Worm (Caenorhabditis elegans) whole organism, L2 larva: ENCODE data around the gene C02G6.3.

Source experiments
- C34F6.9 ChIP-seq: fragments of 150-350 bp; optimal IDR thresholded peaks from 2 replicates; lab custom pipeline; 2014; ENCODE audit warnings: missing biosample characterization, missing genetic modification characterization
- F13H6.1 ChIP-seq: sonication (generic microtip); optimal IDR thresholded peaks from 2 replicates; lab custom pipeline; 2016; ENCODE audit warnings: missing genetic modification characterization, missing compliant biosample characterization
- R02D3.7 ChIP-seq: fragments of 150-350 bp; optimal IDR thresholded peaks from 2 replicates; lab custom pipeline; 2014; ENCODE audit warnings: missing biosample characterization, missing genetic modification characterization
- Y55F3AM.14 ChIP-seq: fragments of 200-800 bp; sonication (Bioruptor generic); optimal IDR thresholded peaks from 2 replicates; lab custom pipeline; 2018; ENCODE audit warnings: mild to moderate bottlenecking, missing genetic modification characterization, missing compliant biosample characterization
- ZK546.5 ChIP-seq: sonication (generic microtip); optimal IDR thresholded peaks from 2 replicates; lab custom pipeline; 2017; ENCODE audit warnings: missing biosample characterization, missing genetic modification characterization
- alr-1 ChIP-seq: fragments of 150-350 bp; optimal IDR thresholded peaks from 2 replicates; lab custom pipeline; 2014; ENCODE audit warnings: missing biosample characterization, missing genetic modification characterization
- ama-1 ChIP-seq: fragments of 150-350 bp; optimal IDR thresholded peaks from 2 replicates; lab custom pipeline; 2018; ENCODE audit warnings: inconsistent platforms
- blmp-1 ChIP-seq: sonication (generic microtip); optimal IDR thresholded peaks from 2 replicates; lab custom pipeline; 2017; ENCODE audit warnings: missing genetic modification characterization, mild to moderate bottlenecking, missing compliant biosample characterization, antibody characterized with exemption, moderate library complexity; ENCODE audit not compliant: insufficient read depth
- ceh-16 ChIP-seq: fragments of 150-350 bp; optimal IDR thresholded peaks from 2 replicates; lab custom pipeline; 2014; ENCODE audit warnings: missing biosample characterization, missing genetic modification characterization
- ceh-82 ChIP-seq: fragments of 150-350 bp; optimal IDR thresholded peaks from 2 replicates; lab custom pipeline; 2014; ENCODE audit warnings: missing biosample characterization, missing genetic modification characterization
- crh-2 ChIP-seq: sonication (generic microtip); optimal IDR thresholded peaks from 2 replicates; lab custom pipeline; 2017; ENCODE audit warnings: missing biosample characterization, missing genetic modification characterization
- dmd-4 ChIP-seq: sonication (generic microtip); optimal IDR thresholded peaks from 2 replicates; lab custom pipeline; 2017; ENCODE audit warnings: missing biosample characterization, missing genetic modification characterization
- egl-27 ChIP-seq: sonication (generic microtip); optimal IDR thresholded peaks from 3 replicates; lab custom pipeline; 2017; ENCODE audit warnings: missing biosample characterization, missing genetic modification reagents, missing genetic modification characterization
- elt-1 ChIP-seq: fragments of 150-350 bp; optimal IDR thresholded peaks from 2 replicates; lab custom pipeline; 2014; ENCODE audit warnings: missing biosample characterization, missing genetic modification characterization
- fos-1 ChIP-seq: fragments of 150-350 bp; optimal IDR thresholded peaks from 2 replicates; lab custom pipeline; 2014; ENCODE audit warnings: missing biosample characterization, missing genetic modification characterization
- gmeb-1 ChIP-seq: fragments of 150-350 bp; optimal IDR thresholded peaks from 2 replicates; lab custom pipeline; 2014; ENCODE audit warnings: missing biosample characterization, missing genetic modification characterization
- lin-13 ChIP-seq: fragments of 150-350 bp; optimal IDR thresholded peaks from 2 replicates; lab custom pipeline; 2014; ENCODE audit warnings: missing biosample characterization, missing genetic modification reagents, missing genetic modification characterization
- lin-39 ChIP-seq: fragments of 150-350 bp; optimal IDR thresholded peaks from 2 replicates; lab custom pipeline; 2014; ENCODE audit warnings: missing biosample characterization, missing genetic modification reagents, missing genetic modification characterization
- lsy-2 ChIP-seq, 2 experiments: fragments of 150-350 bp in 1 of 2; sonication (generic microtip) in 1 of 2; optimal IDR thresholded peaks; 2 replicates each; lab custom pipeline; 2014 to 2017; ENCODE audit warnings: missing biosample characterization in 2 of 2, missing genetic modification characterization in 2 of 2
- mab-5 ChIP-seq: fragments of 150-350 bp; optimal IDR thresholded peaks from 2 replicates; lab custom pipeline; 2014; ENCODE audit warnings: missing biosample characterization, missing genetic modification characterization
- mbf-1 ChIP-seq: sonication (generic microtip); optimal IDR thresholded peaks from 2 replicates; lab custom pipeline; 2017; ENCODE audit warnings: missing biosample characterization, missing genetic modification characterization
- mdl-1 ChIP-seq, 2 experiments: fragments of 150-350 bp in 1 of 2; sonication (generic microtip) in 1 of 2; optimal IDR thresholded peaks; 2 replicates each; lab custom pipeline; 2017; ENCODE audit warnings: missing biosample characterization in 2 of 2, missing genetic modification characterization in 2 of 2
- nhr-10 ChIP-seq: sonication (generic microtip); optimal IDR thresholded peaks from 2 replicates; lab custom pipeline; 2017; ENCODE audit warnings: missing biosample characterization, missing genetic modification characterization
- nhr-11 ChIP-seq: fragments of 150-350 bp; optimal IDR thresholded peaks from 2 replicates; lab custom pipeline; 2014; ENCODE audit warnings: missing biosample characterization, missing genetic modification characterization
- nhr-12 ChIP-seq: fragments of 150-350 bp; optimal IDR thresholded peaks from 2 replicates; lab custom pipeline; 2014; ENCODE audit warnings: missing biosample characterization, missing genetic modification characterization
- nhr-21 ChIP-seq: fragments of 150-350 bp; optimal IDR thresholded peaks from 2 replicates; lab custom pipeline; 2014; ENCODE audit warnings: missing biosample characterization, missing genetic modification characterization
- nhr-23 ChIP-seq: fragments of 150-350 bp; optimal IDR thresholded peaks from 2 replicates; lab custom pipeline; 2014; ENCODE audit warnings: missing biosample characterization, missing genetic modification reagents, missing genetic modification characterization
- nhr-237 ChIP-seq: fragments of 150-350 bp; optimal IDR thresholded peaks from 2 replicates; lab custom pipeline; 2014; ENCODE audit warnings: missing biosample characterization, missing genetic modification characterization
- nhr-25 ChIP-seq: fragments of 150-350 bp; sonication (generic microtip); optimal IDR thresholded peaks from 3 replicates; lab custom pipeline; 2014; ENCODE audit warnings: missing biosample characterization, missing genetic modification characterization
- sem-4 ChIP-seq: fragments of 150-350 bp; optimal IDR thresholded peaks from 2 replicates; lab custom pipeline; 2014; ENCODE audit warnings: missing biosample characterization, missing genetic modification reagents, missing genetic modification characterization
- skn-1 ChIP-seq: sonication (generic microtip); optimal IDR thresholded peaks from 2 replicates; lab custom pipeline; 2017; ENCODE audit warnings: missing biosample characterization, missing genetic modification characterization
- sma-3 ChIP-seq: sonication (generic microtip); optimal IDR thresholded peaks from 2 replicates; lab custom pipeline; 2016; ENCODE audit warnings: missing genetic modification reagents, missing genetic modification characterization, missing compliant biosample characterization
- snpc-4 ChIP-seq: fragments of 150-350 bp; optimal IDR thresholded peaks from 2 replicates; lab custom pipeline; 2014; ENCODE audit warnings: missing biosample characterization, missing genetic modification characterization
- unc-39 ChIP-seq: fragments of 150-350 bp; optimal IDR thresholded peaks from 2 replicates; lab custom pipeline; 2014; ENCODE audit warnings: missing biosample characterization, missing genetic modification characterization
- unc-55 ChIP-seq: fragments of 150-350 bp; sonication (generic microtip); optimal IDR thresholded peaks from 3 replicates; lab custom pipeline; 2014; ENCODE audit warnings: missing biosample characterization, missing genetic modification reagents, missing genetic modification characterization
- unc-62 ChIP-seq: fragments of 150-350 bp; optimal IDR thresholded peaks from 2 replicates; lab custom pipeline; 2014; ENCODE audit warnings: missing biosample characterization, missing genetic modification reagents, missing genetic modification characterization
- ztf-1 ChIP-seq: fragments of 200-800 bp; sonication (Bioruptor generic); conservative IDR thresholded peaks from 2 replicates; pipeline ENCODE4 v1.3.6; 2022; ENCODE audit warnings: missing genetic modification characterization, missing compliant biosample characterization
- ztf-4 ChIP-seq: fragments of 150-350 bp; optimal IDR thresholded peaks from 2 replicates; lab custom pipeline; 2014; ENCODE audit warnings: missing biosample characterization, missing genetic modification characterization

C02G6.3 gene

ce11 chrV:5871759-5872158, 8.4 kb upstream of the C02G6.3 start, which contains the start of gene C02G6.2:
Gene C02G6.2, plus strand, starts transcription at chrV:5872059.
- no peak for TF ChIP-seq nhr-11 (tag; lab: Kevin White, UChicago)
- no peak for TF ChIP-seq egl-27 (tag; lab: Kevin White, UChicago)
- TF ChIP-seq lin-39 (tag; lab: Kevin White, UChicago): no peak
- TF ChIP-seq snpc-4 (tag; lab: Kevin White, UChicago): no peak
- TF ChIP-seq mbf-1 (tag; lab: Kevin White, UChicago): no peak
- TF ChIP-seq ztf-4 (tag; lab: Kevin White, UChicago): no peak
- TF ChIP-seq mab-5: no peak
- no peak for TF ChIP-seq fos-1
- TF ChIP-seq, all 48 proteins: peak for 0

DNA sequence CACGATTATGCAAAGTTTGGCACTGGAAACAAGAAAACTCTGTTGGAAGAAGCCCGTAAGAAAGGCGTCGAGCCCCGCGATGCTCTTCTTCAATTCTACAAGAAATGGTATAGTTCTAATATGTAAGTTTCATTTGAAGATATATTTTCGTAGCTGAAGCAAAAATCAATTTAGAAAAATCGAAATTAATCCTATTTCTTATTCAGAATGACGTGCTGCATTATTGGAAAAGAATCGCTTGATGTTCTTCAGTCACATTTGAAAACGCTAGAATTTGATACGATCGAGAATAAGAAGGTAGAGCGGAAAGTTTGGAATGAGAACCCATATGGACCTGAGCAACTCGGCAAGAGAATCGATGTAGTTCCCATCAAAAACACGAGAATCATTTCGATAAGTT, 3.2 kb upstream of the C02G6.3 start:
- TF ChIP-seq F13H6.1 (no peak), crh-2 (tag; lab: Kevin White, UChicago) (no peak), nhr-237 (tag; lab: Kevin White, UChicago) (no peak), elt-1 (tag; lab: Kevin White, UChicago) (no peak), nhr-25 (tag; lab: Kevin White, UChicago) (no peak), lin-13 (GFP tag; lab: Kevin White, UChicago) (no peak), C34F6.9 (tag; lab: Kevin White, UChicago) (no peak), egl-27 (tag; lab: Kevin White, UChicago) (no peak), nhr-23 (tag; lab: Kevin White, UChicago) (no peak)

- TF ChIP-seq mab-5: no peak
- no peak for TF ChIP-seq elt-1 (tag; lab: Kevin White, UChicago)
- TF ChIP-seq unc-62 (GFP tag; lab: Kevin White, UChicago): no peak
- no peak for TF ChIP-seq dmd-4 (tag; lab: Kevin White, UChicago)
- TF ChIP-seq skn-1 (tag; lab: Kevin White, UChicago): no peak
- TF ChIP-seq nhr-11 (tag; lab: Kevin White, UChicago): no peak
- TF ChIP-seq fos-1: no peak
- no peak for TF ChIP-seq nhr-25 (tag; lab: Kevin White, UChicago)
- TF ChIP-seq alr-1 (tag; lab: Kevin White, UChicago): no peak
- no peak for TF ChIP-seq lin-13 (GFP tag; lab: Kevin White, UChicago)
- TF ChIP-seq ztf-4 (tag; lab: Kevin White, UChicago): no peak
- TF ChIP-seq ceh-82 (tag; lab: Kevin White, UChicago): no peak
- no peak for TF ChIP-seq unc-39
- no peak for TF ChIP-seq ama-1 (lab: Kevin White, UChicago)
- TF ChIP-seq sem-4: no peak
- no peak for TF ChIP-seq Y55F3AM.14 (GFP tag; lab: Kevin White, UChicago)
These were observed 2.3 kb downstream of the C02G6.3 start for ce11 chrV:5882429-5882828.

- no peak for TF ChIP-seq blmp-1 (tag; lab: Kevin White, UChicago)
- no peak for TF ChIP-seq gmeb-1
- no peak for TF ChIP-seq nhr-237 (tag; lab: Kevin White, UChicago)
- TF ChIP-seq nhr-12 (tag; lab: Kevin White, UChicago): no peak
- no peak for TF ChIP-seq nhr-10 (tag; lab: Kevin White, UChicago)
- no peak for TF ChIP-seq nhr-25 (tag; lab: Kevin White, UChicago)
- no peak for TF ChIP-seq mab-5
- TF ChIP-seq sma-3 (GFP tag; lab: Kevin White, UChicago): no peak
- TF ChIP-seq ztf-1 (GFP tag; lab: Robert Waterston, UW): no peak
- no peak for TF ChIP-seq lin-13 (GFP tag; lab: Kevin White, UChicago)
- no peak for TF ChIP-seq ZK546.5 (tag; lab: Kevin White, UChicago)
- TF ChIP-seq lsy-2 (tag; optimal IDR thresholded peaks at IDR 0.05; lab: Kevin White, UChicago): no peak
- TF ChIP-seq egl-27 (tag; lab: Kevin White, UChicago): no peak
- no peak for TF ChIP-seq unc-55 (GFP tag; lab: Kevin White, UChicago)
- no peak for TF ChIP-seq mdl-1 (tag; optimal IDR thresholded peaks at IDR 0.05; lab: Kevin White, UChicago)
These were observed 3.6 kb downstream of the C02G6.3 start, which contains the start of gene C04E6.8 for ce11 chrV:5883735-5884134. Gene C04E6.8, minus strand, starts transcription at chrV:5883835.

ce11 chrV:5888820-5889219, 8.7 kb downstream of the C02G6.3 start:
- TF ChIP-seq ztf-4 (tag; lab: Kevin White, UChicago) (no peak), ceh-16 (tag; lab: Kevin White, UChicago) (no peak), dmd-4 (tag; lab: Kevin White, UChicago) (no peak), nhr-237 (tag; lab: Kevin White, UChicago) (no peak), R02D3.7 (tag; lab: Kevin White, UChicago) (no peak), mbf-1 (tag; lab: Kevin White, UChicago) (no peak), lin-13 (GFP tag; lab: Kevin White, UChicago) (no peak), crh-2 (tag; lab: Kevin White, UChicago) (no peak), ama-1 (lab: Kevin White, UChicago) (no peak), unc-39 (no peak), F13H6.1 (no peak), mab-5 (no peak), nhr-21 (tag; lab: Kevin White, UChicago) (no peak), lin-39 (tag; lab: Kevin White, UChicago) (no peak)
